Fruit fly (Drosophila melanogaster) whole organism, prepupa: ENCODE results near the gene escl.

Experiments used
- CG1621 ChIP-seq: fragments of 200-800 bp; sonication (Bioruptor generic); optimal IDR thresholded peaks from 3 replicates; lab custom pipeline; 2018; ENCODE audit warnings: missing biosample characterization, mild to moderate bottlenecking, missing genetic modification characterization
- CG4318 ChIP-seq: fragments of 200-800 bp; sonication (Bioruptor generic); optimal IDR thresholded peaks from 3 replicates; lab custom pipeline; 2017; ENCODE audit warnings: missing biosample characterization, mild to moderate bottlenecking, missing genetic modification characterization
- CG6163 ChIP-seq: fragments of 200-800 bp; sonication (Bioruptor generic); IDR thresholded peaks from 3 replicates; pipeline ENCODE4 v1.3.6; 2022; ENCODE audit warnings: missing biosample characterization, missing genetic modification characterization
- CG6792 ChIP-seq: fragments of 200-800 bp; sonication (Bioruptor generic); optimal IDR thresholded peaks from 3 replicates; lab custom pipeline; 2016; ENCODE audit warnings: missing biosample characterization, missing genetic modification characterization
- CG8319 ChIP-seq: fragments of 200-800 bp; sonication (Bioruptor generic); optimal IDR thresholded peaks from 3 replicates; lab custom pipeline; 2016; ENCODE audit warnings: missing biosample characterization, missing genetic modification characterization
- Gug ChIP-seq: fragments of 200-800 bp; sonication (Bioruptor generic); IDR thresholded peaks from 2 replicates; pipeline ENCODE4 v1.3.6; 2022; ENCODE audit warnings: missing biosample characterization, missing genetic modification characterization
- Hr39 ChIP-seq: fragments of 200-800 bp; sonication (Bioruptor generic); optimal IDR thresholded peaks from 2 replicates; lab custom pipeline; 2016; ENCODE audit warnings: missing biosample characterization, missing genetic modification characterization
- Met ChIP-seq: fragments of 200-800 bp; sonication (Bioruptor generic); optimal IDR thresholded peaks from 3 replicates; lab custom pipeline; 2016; ENCODE audit warnings: missing biosample characterization, missing genetic modification characterization
- achi ChIP-seq: fragments of 200-800 bp; sonication (Bioruptor generic); optimal IDR thresholded peaks from 3 replicates; lab custom pipeline; 2016; ENCODE audit warnings: missing biosample characterization, missing genetic modification characterization
- dsx ChIP-seq: fragments of 200-800 bp; optimal IDR thresholded peaks from 3 replicates; lab custom pipeline; 2019; ENCODE audit warnings: missing biosample characterization, mild to moderate bottlenecking, missing genetic modification characterization, moderate library complexity; ENCODE audit not compliant: poor library complexity, severe bottlenecking

DNA sequence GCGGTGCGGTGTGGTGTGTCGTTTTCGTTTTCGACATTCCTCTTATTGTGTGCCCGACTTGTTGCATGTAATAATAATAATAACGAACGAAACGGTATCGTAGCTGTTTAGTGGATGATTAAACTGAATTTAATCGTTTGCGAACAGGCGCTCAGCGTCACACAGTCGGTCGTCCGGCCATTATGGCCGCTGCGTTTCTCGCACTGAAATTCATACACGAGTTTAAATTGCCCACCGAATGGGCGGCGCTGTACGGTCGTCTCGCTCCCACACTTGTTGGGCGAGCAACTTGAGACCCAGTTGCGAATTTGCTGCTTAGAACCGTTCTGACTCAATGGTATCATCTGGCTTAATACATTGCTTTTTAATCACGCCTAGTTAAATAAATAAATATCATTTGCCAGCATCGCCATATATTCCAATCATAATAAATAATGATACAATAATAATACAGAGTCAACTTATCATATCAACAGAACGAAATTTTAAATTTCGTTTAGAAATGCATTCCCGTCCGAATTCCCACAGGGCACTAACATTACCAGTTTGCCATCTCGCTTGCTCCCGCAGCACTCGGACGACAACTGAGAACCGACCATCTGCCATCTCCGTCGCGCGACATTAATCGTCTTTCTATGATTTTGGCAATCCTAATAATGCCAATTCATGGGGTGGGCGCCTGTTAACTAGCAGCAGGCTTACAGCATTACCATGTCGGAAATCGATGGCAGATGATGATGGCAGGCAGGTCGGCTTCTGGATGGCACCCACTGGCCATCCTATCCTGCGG, 20.3 kb downstream of the escl start:
- peak; percentile 82 for TF ChIP-seq CG1621 (tag; lab: Kevin White, UChicago)
- TF ChIP-seq CG6792 (GFP tag; lab: Kevin White, UChicago) = peak; percentile 87
- no peak for TF ChIP-seq Gug (GFP tag; lab: Robert Waterston, UW)
- TF ChIP-seq Hr39 (GFP tag; lab: Kevin White, UChicago) = peak; percentile 80
- TF ChIP-seq CG4318 (GFP tag; lab: Kevin White, UChicago) = peak; percentile 87
- TF ChIP-seq CG6163 (GFP tag; lab: Robert Waterston, UW) = no peak
- peak; percentile 88 for TF ChIP-seq CG8319 (GFP tag; lab: Kevin White, UChicago)
- no peak for TF ChIP-seq dsx
- TF ChIP-seq achi = peak; percentile 91
- peak; percentile 91 for TF ChIP-seq Met (GFP tag; lab: Kevin White, UChicago)
